Worm (Caenorhabditis elegans): ENCODE results near the gene JC8.4.

JC8.4 gene

DNA sequence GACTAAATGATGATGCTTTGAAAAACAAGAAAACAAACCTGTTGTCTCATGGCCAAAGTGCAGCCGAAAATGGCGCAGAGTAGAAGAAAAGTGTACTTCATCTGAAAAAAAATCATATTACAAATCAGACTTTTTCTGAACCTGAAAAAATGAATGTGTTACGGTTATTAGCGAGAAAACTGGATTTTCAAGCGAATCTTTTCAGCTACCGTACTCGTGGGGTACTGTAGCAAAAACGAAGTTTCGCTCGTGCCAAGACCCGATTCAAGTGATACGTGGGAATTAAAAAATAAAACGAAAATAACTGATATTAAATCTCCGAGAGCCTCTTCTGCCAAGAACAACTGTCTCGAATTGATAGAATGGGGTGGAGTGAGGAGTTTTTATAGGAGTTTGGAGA, 8.7 kb downstream of the JC8.4 start, which contains the start of gene ttr-51:
TSS of gene ttr-51 (minus strand) at position 101 of the 400 bp plus-strand sequence.
- TF ChIP-seq dve-1 (tag; optimal IDR thresholded peaks at IDR 0.05; ENCODE audit: insufficient read depth) (peak; percentile 29), ceh-32 (tag; optimal IDR thresholded peaks at IDR 0.05; ENCODE audit: poor library complexity) (no peak), daf-16 (GFP tag; optimal IDR thresholded peaks at IDR 0.05) (no peak), daf-16 (tag; optimal IDR thresholded peaks at IDR 0.05) (peak; percentile 32)

DNA sequence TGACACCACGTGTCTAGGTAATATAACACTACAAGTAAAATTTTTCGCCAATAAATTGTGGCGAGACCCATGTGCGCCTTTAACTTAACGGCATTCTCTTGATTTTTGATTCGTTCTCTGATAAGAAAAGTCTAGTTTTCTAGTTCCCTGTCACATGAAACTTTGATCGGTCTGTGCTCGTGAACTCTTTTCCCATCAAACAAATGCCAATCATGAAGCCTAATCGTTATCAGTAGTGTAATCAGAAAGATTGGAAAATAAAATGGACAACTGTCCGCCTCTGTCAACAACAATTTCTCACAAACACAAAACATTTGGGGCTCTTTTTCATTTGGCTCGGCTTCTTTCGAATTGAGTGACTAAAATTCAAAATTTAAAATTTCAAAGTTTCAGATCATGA, 10.4 kb downstream of the JC8.4 start, which contains the start of gene ttr-45:
TSS of gene ttr-45 (plus strand) at position 385 of the 400 bp plus-strand sequence.
- TF ChIP-seq nhr-42 (GFP tag; IDR thresholded peaks at IDR 0.05) = 0 out of 2 replicates have a peak, but pooled peaks have one; percentile 27
- TF ChIP-seq mep-1 (tag; optimal IDR thresholded peaks at IDR 0.05) = peak; percentile 1
- TF ChIP-seq php-3 (GFP tag; IDR thresholded peaks at IDR 0.05) = peak; percentile 93
- peak; percentile 21 to 83 for TF ChIP-seq daf-16 (GFP tag; optimal IDR thresholded peaks at IDR 0.05)
- TF ChIP-seq daf-16 (tag; optimal IDR thresholded peaks at IDR 0.05) = peak; percentile 98
- TF ChIP-seq saeg-2 (GFP tag; IDR thresholded peaks at IDR 0.05) = 0 out of 2 replicates have a peak, but pooled peaks have one; percentile 39
- no peak for TF ChIP-seq zag-1 (tag; optimal IDR thresholded peaks at IDR 0.05)
- TF ChIP-seq skn-1 (tag; optimal IDR thresholded peaks at IDR 0.05) = no peak
- peak; percentile 96 for TF ChIP-seq pqm-1 (tag; optimal IDR thresholded peaks at IDR 0.05)
- no peak for TF ChIP-seq tag-97 (GFP tag; IDR thresholded peaks at IDR 0.05)
- TF ChIP-seq ama-1 (optimal IDR thresholded peaks at IDR 0.05) = no peak
- TF ChIP-seq ceh-20 (GFP tag; IDR thresholded peaks at IDR 0.05) = peak; percentile 54; the same call in 1 of the 2 replicates
- TF ChIP-seq unc-62 (GFP tag; optimal IDR thresholded peaks at IDR 0.05 in 1 of 2) = peak; percentile 83 to 91
- TF ChIP-seq unc-62 (tag; optimal IDR thresholded peaks at IDR 0.05) = no peak
- TF ChIP-seq nhr-28 (tag; optimal IDR thresholded peaks at IDR 0.05) = peak; percentile 93
- TF ChIP-seq nhr-48 (tag; optimal IDR thresholded peaks at IDR 0.05) = peak; percentile 73
- TF ChIP-seq lin-29 (GFP tag; IDR thresholded peaks at IDR 0.05) = no peak
- TF ChIP-seq F10B5.3 (tag; optimal IDR thresholded peaks at IDR 0.05) = no peak
- TF ChIP-seq mxl-2 (GFP tag; conservative IDR thresholded peaks at IDR 0.05) = no peak
- peak; percentile 88 for TF ChIP-seq nhr-77 (tag; optimal IDR thresholded peaks at IDR 0.05)
- TF ChIP-seq nhr-11 (tag; optimal IDR thresholded peaks at IDR 0.05) = peak; percentile 77
- no peak for TF ChIP-seq Y75B8A.6 (GFP tag; IDR thresholded peaks at IDR 0.05)
- peak in 1 of 2 experiments; percentile 43 for TF ChIP-seq hif-1 (tag; optimal IDR thresholded peaks at IDR 0.05)
- no peak for TF ChIP-seq ceh-44 (GFP tag; IDR thresholded peaks at IDR 0.05)
- peak; percentile 1 for TF ChIP-seq mes-2 (tag; optimal IDR thresholded peaks at IDR 0.05; ENCODE audit: poor library complexity, severe bottlenecking)
- TF ChIP-seq mdt-29 (GFP tag; IDR thresholded peaks at IDR 0.05) = peak; percentile 46; the same call in 1 of the 2 replicates
- TF ChIP-seq dmd-6 (GFP tag; IDR thresholded peaks at IDR 0.05) = peak; percentile 99
- peak; percentile 83 for TF ChIP-seq lin-1 (GFP tag; IDR thresholded peaks at IDR 0.05)
- TF ChIP-seq ztf-7 (tag; optimal IDR thresholded peaks at IDR 0.05) = peak; percentile 52
- peak in 1 of 2 experiments; percentile 65 for TF ChIP-seq mdl-1 (tag; optimal IDR thresholded peaks at IDR 0.05)
- peak; percentile 89 for TF ChIP-seq tra-1 (GFP tag; IDR thresholded peaks at IDR 0.05)
- peak; percentile 43; the same call in 1 of the 2 replicates for TF ChIP-seq zfp-3 (GFP tag; conservative IDR thresholded peaks at IDR 0.05)
- peak; percentile 66; the same call in 1 of the 2 replicates for TF ChIP-seq pha-4 (GFP tag; IDR thresholded peaks at IDR 0.05)
- TF ChIP-seq pha-4 (tag; optimal IDR thresholded peaks at IDR 0.05) = no peak
- TF ChIP-seq ztf-11 (tag; optimal IDR thresholded peaks at IDR 0.05) = no peak
- TF ChIP-seq hlh-30 (tag; optimal IDR thresholded peaks at IDR 0.05; ENCODE audit: insufficient read depth) = peak; percentile 69
- no peak for TF ChIP-seq F37D6.2 (tag; optimal IDR thresholded peaks at IDR 0.05)
- TF ChIP-seq sdz-12 (GFP tag; optimal IDR thresholded peaks at IDR 0.05) = no peak
- TF ChIP-seq lsy-2 (tag; optimal IDR thresholded peaks at IDR 0.05) = peak in 1 of 2 experiments; percentile 45
- peak; percentile 38 for TF ChIP-seq T20F7.1 (GFP tag; optimal IDR thresholded peaks at IDR 0.05)
- peak; percentile 34 for TF ChIP-seq jun-1 (tag; optimal IDR thresholded peaks at IDR 0.05)
- no peak for TF ChIP-seq egl-27 (tag; optimal IDR thresholded peaks at IDR 0.05)
- no peak for TF ChIP-seq lim-7 (GFP tag; IDR thresholded peaks at IDR 0.05)
- peak; percentile 94 for TF ChIP-seq hlh-11 (tag; optimal IDR thresholded peaks at IDR 0.05)
- peak; percentile 38 for TF ChIP-seq lin-38 (GFP tag; IDR thresholded peaks at IDR 0.05)
- TF ChIP-seq dve-1 (tag; optimal IDR thresholded peaks at IDR 0.05; ENCODE audit: insufficient read depth) = peak; percentile 95
- no peak for TF ChIP-seq T26A8.4 (GFP tag; IDR thresholded peaks at IDR 0.05)
- TF ChIP-seq lin-39 (tag; optimal IDR thresholded peaks at IDR 0.05) = no peak

Measured in whole organism, L4 larva.